Worm (Caenorhabditis elegans): ENCODE data around the gene F34H10.1.

F34H10.1 gene

DNA sequence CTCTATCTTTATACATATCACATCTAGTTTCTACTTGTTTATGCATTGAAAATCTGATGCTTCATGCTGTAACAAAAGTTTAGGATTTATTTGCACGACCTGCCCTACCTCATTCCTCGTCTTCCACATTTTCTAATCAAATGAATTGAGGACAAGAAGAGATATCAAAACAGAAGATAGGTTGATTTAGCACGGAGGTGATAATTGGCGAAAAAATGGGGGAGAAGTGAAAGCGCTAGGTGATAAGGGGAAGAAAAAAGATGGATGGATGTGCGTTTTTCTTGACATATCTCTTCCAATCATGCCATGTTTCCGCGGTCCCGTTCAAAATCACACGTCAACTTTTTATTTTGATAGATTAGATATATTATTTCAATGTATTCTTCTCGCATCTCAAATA is 17.8 kb upstream of the F34H10.1 start (continued):
- TF ChIP-seq cey-2 (tag; optimal IDR thresholded peaks at IDR 0.05; ENCODE audit: borderline replicate concordance, insufficient read depth) (no peak), hlh-11 (tag; optimal IDR thresholded peaks at IDR 0.05) (no peak), ctbp-1 (GFP tag; IDR thresholded peaks at IDR 0.05) (no peak), hif-1 (tag; optimal IDR thresholded peaks at IDR 0.05) (no peak), Y48G9A.11 (GFP tag; IDR thresholded peaks at IDR 0.05) (no peak), R02D3.7 (tag; optimal IDR thresholded peaks at IDR 0.05) (no peak), tra-1 (GFP tag; IDR thresholded peaks at IDR 0.05) (0 out of 2 replicates have a peak, but pooled peaks have one; percentile 8), nhr-77 (tag; optimal IDR thresholded peaks at IDR 0.05) (no peak), lin-13 (GFP tag; optimal IDR thresholded peaks at IDR 0.05) (no peak)

- TF ChIP-seq fkh-10 (GFP tag; optimal IDR thresholded peaks at IDR 0.05) (peak; percentile 80), mes-2 (tag; optimal IDR thresholded peaks at IDR 0.05; ENCODE audit: poor library complexity, severe bottlenecking) (no peak)
Observed at ce11 chrX:9610040-9610613, 15.8 kb upstream of the F34H10.1 start, which contains the start of gene C11E4.6. C11E4.6 (plus strand) TSS chrX:9610563.

- TF ChIP-seq aha-1 (tag) (peak; percentile 29), tra-1 (GFP tag; IDR thresholded peaks at IDR 0.05) (peak; percentile 59; the same call in 1 of the 2 replicates), nhr-41 (GFP tag; IDR thresholded peaks at IDR 0.05) (no peak), T26A8.4 (GFP tag; IDR thresholded peaks at IDR 0.05) (no peak), lin-1 (GFP tag; IDR thresholded peaks at IDR 0.05) (no peak), dmd-6 (GFP tag; IDR thresholded peaks at IDR 0.05) (peak; percentile 26; the same call in 1 of the 2 replicates)
Observed at ce11 chrX:9616919-9617318, 9.0 kb upstream of the F34H10.1 start, which contains the start of gene C11E4.7. C11E4.7 (plus strand) TSS chrX:9617219.

DNA sequence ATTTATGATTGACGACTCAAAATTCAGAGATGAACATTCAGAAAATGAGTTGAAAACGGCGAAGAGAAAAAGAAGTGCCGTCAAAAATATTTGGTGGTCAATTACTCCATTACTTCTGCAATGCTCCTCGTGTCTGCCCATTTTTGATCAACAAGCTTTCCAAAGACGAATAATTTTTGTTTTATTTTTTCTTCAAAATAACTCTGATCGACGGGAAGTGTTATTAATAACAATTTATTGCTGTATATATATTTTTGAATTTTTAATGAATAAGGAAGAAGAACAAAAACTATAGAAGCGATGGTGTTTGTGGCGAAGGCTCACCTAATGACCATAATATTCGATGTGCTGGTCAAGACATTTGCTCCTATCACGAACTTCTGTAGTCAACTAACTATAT is 5.8 kb upstream of the F34H10.1 start, which contains the start of gene C11E4.8:
Gene C11E4.8 (plus strand): TSS at position 301 of the 400 bp plus-strand sequence.
- no peak for TF ChIP-seq rbr-2 (tag; optimal IDR thresholded peaks at IDR 0.05)
- no peak for TF ChIP-seq snpc-1.2 (GFP tag; IDR thresholded peaks at IDR 0.05)
- TF ChIP-seq hif-1 (tag; optimal IDR thresholded peaks at IDR 0.05): no peak
- no peak for TF ChIP-seq set-16 (GFP tag; IDR thresholded peaks at IDR 0.05)
- TF ChIP-seq unc-62 (GFP tag; optimal IDR thresholded peaks at IDR 0.05 in 1 of 2): peak in 1 of 2 experiments; percentile 37
- no peak for TF ChIP-seq unc-62 (tag; optimal IDR thresholded peaks at IDR 0.05)
- no peak for TF ChIP-seq pqm-1 (tag; optimal IDR thresholded peaks at IDR 0.05)
- TF ChIP-seq Y105C5A.15 (GFP tag; IDR thresholded peaks at IDR 0.05): no peak

ce11 chrX:9622609-9623008 is 3.3 kb upstream of the F34H10.1 start:
- TF ChIP-seq ctbp-1 (GFP tag; IDR thresholded peaks at IDR 0.05): 0 out of 2 replicates have a peak, but pooled peaks have one; percentile 33
- TF ChIP-seq Y75B8A.6 (GFP tag; IDR thresholded peaks at IDR 0.05): no peak
- peak; percentile 35 for TF ChIP-seq nhr-48 (tag; optimal IDR thresholded peaks at IDR 0.05)
- TF ChIP-seq arid-1 (GFP tag; conservative IDR thresholded peaks at IDR 0.05): peak; percentile 53
- TF ChIP-seq lim-7 (GFP tag; IDR thresholded peaks at IDR 0.05): peak; percentile 86
- no peak for TF ChIP-seq mxl-2 (GFP tag; conservative IDR thresholded peaks at IDR 0.05)
- TF ChIP-seq ceh-44 (GFP tag; IDR thresholded peaks at IDR 0.05): 0 out of 2 replicates have a peak, but pooled peaks have one; percentile 20
- TF ChIP-seq mdl-1 (tag; optimal IDR thresholded peaks at IDR 0.05): no peak
- TF ChIP-seq mxl-3 (GFP tag; optimal IDR thresholded peaks at IDR 0.05): peak; percentile 36
- TF ChIP-seq daf-19 (GFP tag; conservative IDR thresholded peaks at IDR 0.05): 0 out of 2 replicates have a peak, but pooled peaks have one; percentile 24
- peak; percentile 5 for TF ChIP-seq nhr-111 (GFP tag; optimal IDR thresholded peaks at IDR 0.05)
- TF ChIP-seq sdz-12 (GFP tag; optimal IDR thresholded peaks at IDR 0.05): no peak
- TF ChIP-seq dmd-6 (GFP tag; IDR thresholded peaks at IDR 0.05): peak; percentile 52; the same call in 1 of the 2 replicates
- peak; percentile 19 for TF ChIP-seq T20F7.1 (GFP tag; optimal IDR thresholded peaks at IDR 0.05)
- peak; percentile 41; the same call in 1 of the 2 replicates for TF ChIP-seq lin-1 (GFP tag; IDR thresholded peaks at IDR 0.05)
- TF ChIP-seq tag-97 (GFP tag; IDR thresholded peaks at IDR 0.05): no peak
- peak; percentile 31 for TF ChIP-seq lin-13 (GFP tag; optimal IDR thresholded peaks at IDR 0.05)
- TF ChIP-seq nhr-76 (tag; optimal IDR thresholded peaks at IDR 0.05): no peak
- no peak for TF ChIP-seq snpc-4 (tag; optimal IDR thresholded peaks at IDR 0.05)
- TF ChIP-seq T26A8.4 (GFP tag; IDR thresholded peaks at IDR 0.05): no peak
- TF ChIP-seq ces-1 (GFP tag; optimal IDR thresholded peaks at IDR 0.05): no peak
- TF ChIP-seq zfp-3 (GFP tag; conservative IDR thresholded peaks at IDR 0.05): 0 out of 2 replicates have a peak, but pooled peaks have one; percentile 9
- TF ChIP-seq spr-1 (tag; optimal IDR thresholded peaks at IDR 0.05): peak; percentile 14
- TF ChIP-seq php-3 (GFP tag; IDR thresholded peaks at IDR 0.05): peak; percentile 56; the same call in 1 of the 2 replicates
- peak; percentile 80; the same call in 1 of the 2 replicates for TF ChIP-seq tra-1 (GFP tag; IDR thresholded peaks at IDR 0.05)
